Worm (Caenorhabditis elegans) whole organism, L1 larva: ENCODE data around the gene neg-1.

Experiments
- ceh-82 ChIP-seq, 3 experiments: fragments of 150-350 bp in 1 of 3; sonication (generic microtip) in 2 of 3; optimal IDR thresholded peaks; 2 replicates each; lab custom pipeline; 2014 to 2017; ENCODE audit warnings: missing biosample characterization in 3 of 3, missing genetic modification characterization in 3 of 3
- efl-1 ChIP-seq, 4 experiments: fragments of 150-350 bp; optimal IDR thresholded peaks in 3 of 4; peaks in 1 of 4; 1 replicate in 1 of 4; 2 replicates in 3 of 4; lab custom pipeline; 2014; ENCODE audit warnings: missing biosample characterization in 2 of 4, missing genetic modification characterization in 2 of 4, missing genetic modification reagents in 2 of 4
- egl-27 ChIP-seq, 2 experiments: fragments of 150-350 bp in 1 of 2; sonication (generic microtip); optimal IDR thresholded peaks; 3 replicates each; lab custom pipeline; 2017 to 2018; ENCODE audit warnings: missing biosample characterization in 2 of 2, missing genetic modification characterization in 2 of 2, missing genetic modification reagents in 2 of 2
- elt-2 ChIP-seq: sonication (generic microtip); optimal IDR thresholded peaks from 2 replicates; lab custom pipeline; 2016; ENCODE audit warnings: missing genetic modification characterization, mild to moderate bottlenecking, inconsistent platforms, missing compliant biosample characterization, missing genetic modification reagents
- lsy-2 ChIP-seq, 2 experiments: fragments of 150-350 bp; optimal IDR thresholded peaks; 2 replicates each; lab custom pipeline; 2014; ENCODE audit warnings: missing biosample characterization in 2 of 2, missing genetic modification characterization in 2 of 2
- nhr-77 ChIP-seq: fragments of 150-350 bp; optimal IDR thresholded peaks from 2 replicates; lab custom pipeline; 2014; ENCODE audit warnings: missing biosample characterization, missing genetic modification characterization
- skn-1 ChIP-seq: fragments of 150-350 bp; optimal IDR thresholded peaks from 2 replicates; lab custom pipeline; 2014; ENCODE audit warnings: missing biosample characterization, missing genetic modification characterization
- sox-4 ChIP-seq: sonication (generic microtip); optimal IDR thresholded peaks from 2 replicates; lab custom pipeline; 2016; ENCODE audit warnings: missing genetic modification characterization, missing compliant biosample characterization
- ztf-4 ChIP-seq: fragments of 150-350 bp; optimal IDR thresholded peaks from 2 replicates; lab custom pipeline; 2014; ENCODE audit warnings: missing biosample characterization, missing genetic modification characterization

DNA sequence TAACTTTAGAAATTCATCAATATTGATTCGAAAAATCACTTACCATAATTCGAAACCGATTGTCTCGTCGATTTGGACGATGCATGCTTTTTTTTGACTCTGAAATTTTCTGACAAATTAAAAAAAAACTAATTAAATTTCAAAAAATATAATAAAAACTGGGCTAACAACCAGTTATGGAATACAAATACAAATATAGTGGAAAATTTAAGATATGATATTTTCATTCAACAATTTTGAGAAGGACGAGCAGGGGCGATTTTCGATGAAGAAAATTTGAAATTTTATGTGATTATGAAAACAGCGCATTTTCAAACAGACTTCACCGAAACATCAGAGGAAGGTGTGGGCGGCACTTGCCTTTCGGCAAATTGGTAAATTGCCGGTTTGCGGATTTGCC lies 7.6 kb upstream of the neg-1 start, which contains the start of gene F13A2.1:
- no peak for TF ChIP-seq lsy-2 (tag; optimal IDR thresholded peaks at IDR 0.05; lab: Kevin White, UChicago)
- TF ChIP-seq elt-2: no peak
- TF ChIP-seq ztf-4 (tag; lab: Kevin White, UChicago): no peak
- TF ChIP-seq efl-1 (optimal IDR thresholded peaks at IDR 0.05; lab: Kevin White, UChicago): no peak
- peak in 1 of 2 experiments; percentile 48 for TF ChIP-seq efl-1 (GFP tag; optimal IDR thresholded peaks at IDR 0.05 in 1 of 2; lab: Kevin White, UChicago)
- TF ChIP-seq egl-27 (tag; optimal IDR thresholded peaks at IDR 0.05; lab: Kevin White, UChicago): no peak
- no peak for TF ChIP-seq sox-4
- TF ChIP-seq ceh-82 (tag; optimal IDR thresholded peaks at IDR 0.05; lab: Kevin White, UChicago): no peak
- no peak for TF ChIP-seq nhr-77 (tag; lab: Kevin White, UChicago)
- TF ChIP-seq skn-1: no peak
